Fruit fly (Drosophila melanogaster): Measurements from ENCODE around the gene Cyp4s3.

Cyp4s3 gene

dm6 chrX:15080780-15081402 lies 35.5 kb downstream of the Cyp4s3 start, which contains the start of gene CG33177 (continued):
- TF ChIP-seq CG11456 (GFP tag; IDR thresholded peaks at IDR 0.05) (peak; percentile 60; the same call in 1 of the 3 replicates), Tbp (GFP tag; optimal IDR thresholded peaks at IDR 0.05) (no peak), Sry-δ (GFP tag; optimal IDR thresholded peaks at IDR 0.05) (peak; percentile 24), slou (GFP tag; optimal IDR thresholded peaks at IDR 0.05) (no peak), otp (GFP tag; IDR thresholded peaks at IDR 0.05) (no peak), CG12155 (GFP tag; optimal IDR thresholded peaks at IDR 0.05) (no peak), Atf-2 (GFP tag; optimal IDR thresholded peaks at IDR 0.05) (no peak), CG34224 (GFP tag; IDR thresholded peaks at IDR 0.05; ENCODE audit: partially characterized antibody) (no peak), PHDP (tag; optimal IDR thresholded peaks at IDR 0.05) (peak; percentile 35), Nf-YC (tag; optimal IDR thresholded peaks at IDR 0.05) (peak; percentile 2), gcm2 (GFP tag; optimal IDR thresholded peaks at IDR 0.05) (no peak), NfI (GFP tag; optimal IDR thresholded peaks at IDR 0.05) (peak; percentile 14), bigmax (GFP tag; optimal IDR thresholded peaks at IDR 0.05) (peak; percentile 96), inv (GFP tag; IDR thresholded peaks at IDR 0.05; ENCODE audit: partially characterized antibody) (no peak), Fer2 (tag; optimal IDR thresholded peaks at IDR 0.05) (no peak), BEAF-32 (GFP tag; optimal IDR thresholded peaks at IDR 0.05) (peak; percentile 1), twi (tag; optimal IDR thresholded peaks at IDR 0.05) (no peak), CG7745 (tag; optimal IDR thresholded peaks at IDR 0.05) (peak; percentile 11), cad (GFP tag; optimal IDR thresholded peaks at IDR 0.05) (no peak), bcd (GFP tag; optimal IDR thresholded peaks at IDR 0.05) (no peak), CG14050 (GFP tag; IDR thresholded peaks at IDR 0.05) (no peak), amos (GFP tag; IDR thresholded peaks at IDR 0.05; ENCODE audit: partially characterized antibody) (0 out of 2 replicates have a peak, but pooled peaks have one; percentile 10), CrebB (tag; optimal IDR thresholded peaks at IDR 0.05) (no peak), CG9727 (GFP tag; optimal IDR thresholded peaks at IDR 0.05) (no peak), klu (GFP tag; IDR thresholded peaks at IDR 0.05) (no peak), pros (GFP tag; optimal IDR thresholded peaks at IDR 0.05) (no peak), Dek (tag; optimal IDR thresholded peaks at IDR 0.05) (peak; percentile 23), CG12391 (tag; optimal IDR thresholded peaks at IDR 0.05) (peak; percentile 10), Doc3 (GFP tag; IDR thresholded peaks at IDR 0.05; ENCODE audit: partially characterized antibody) (no peak), sens (GFP tag) (peak; percentile 79), Lhr (GFP tag; optimal IDR thresholded peaks at IDR 0.05) (peak; percentile 22), CG18011 (GFP tag; optimal IDR thresholded peaks at IDR 0.05) (no peak), CG10274 (GFP tag; optimal IDR thresholded peaks at IDR 0.05) (no peak), sisA (GFP tag; IDR thresholded peaks at IDR 0.05) (no peak), lab (GFP tag; optimal IDR thresholded peaks at IDR 0.05) (peak; percentile 44), CG9437 (GFP tag; optimal IDR thresholded peaks at IDR 0.05) (no peak), CG10431 (GFP tag; optimal IDR thresholded peaks at IDR 0.05) (peak; percentile 69), aop (GFP tag; IDR thresholded peaks at IDR 0.05) (no peak), Sry-β (GFP tag; optimal IDR thresholded peaks at IDR 0.05) (no peak), az2 (GFP tag; optimal IDR thresholded peaks at IDR 0.05) (peak; percentile 9), CG34376 (GFP tag; optimal IDR thresholded peaks at IDR 0.05) (peak; percentile 71), al (GFP tag; IDR thresholded peaks at IDR 0.05) (no peak), abd-A (tag; optimal IDR thresholded peaks at IDR 0.05) (peak; percentile 30), CG11504 (tag; optimal IDR thresholded peaks at IDR 0.05) (peak; percentile 28), Ptx1 (GFP tag; IDR thresholded peaks at IDR 0.05) (no peak; the same call in 1 of the 2 replicates), NC2β (GFP tag; optimal IDR thresholded peaks at IDR 0.05) (no peak), CG17912 (GFP tag; optimal IDR thresholded peaks at IDR 0.05) (peak; percentile 56), B-H2 (GFP tag; optimal IDR thresholded peaks at IDR 0.05) (peak; percentile 39), CG17328 (GFP tag; IDR thresholded peaks at IDR 0.05) (peak; percentile 21; the same call in 1 of the 2 replicates)

Data from whole organism, embryonic.